Fruit fly (Drosophila melanogaster) whole organism, embryonic: ENCODE data around the gene CG13359.

Experiments used
- Asciz ChIP-seq: fragments of 200-800 bp; sonication (Bioruptor generic); optimal IDR thresholded peaks from 2 replicates; lab custom pipeline; 2017; ENCODE audit warnings: missing biosample characterization, mild to moderate bottlenecking, missing genetic modification characterization, missing genetic modification reagents
- B-H1 ChIP-seq: fragments of 200-800 bp; sonication (Bioruptor generic); IDR thresholded peaks from 3 replicates; pipeline ENCODE4 v1.3.6; 2022; ENCODE audit warnings: missing biosample characterization, missing genetic modification characterization
- BEAF-32 ChIP-seq: fragments of 200-800 bp; sonication (Bioruptor generic); optimal IDR thresholded peaks from 3 replicates; lab custom pipeline; 2017; ENCODE audit warnings: missing biosample characterization, missing genetic modification characterization, mild to moderate bottlenecking, moderate library complexity, missing genetic modification reagents
- CG13624 ChIP-seq: fragments of 200-800 bp; sonication (Bioruptor generic); optimal IDR thresholded peaks from 2 replicates; lab custom pipeline; 2016; ENCODE audit warnings: missing biosample characterization, missing genetic modification characterization
- CG15514 ChIP-seq: fragments of 200-800 bp; sonication (Bioruptor generic); optimal IDR thresholded peaks from 3 replicates; lab custom pipeline; 2017; ENCODE audit warnings: missing biosample characterization, missing genetic modification characterization, mild to moderate bottlenecking, moderate library complexity, missing genetic modification reagents
- CG1603 ChIP-seq: fragments of 200-800 bp; sonication (Bioruptor generic); optimal IDR thresholded peaks from 2 replicates; lab custom pipeline; 2019; ENCODE audit warnings: missing biosample characterization, mild to moderate bottlenecking, missing genetic modification characterization, moderate library complexity
- CG1647 ChIP-seq: fragments of 200-800 bp; sonication (Bioruptor generic); optimal IDR thresholded peaks from 3 replicates; lab custom pipeline; 2016; ENCODE audit warnings: missing biosample characterization, missing genetic modification characterization
- CG18011 ChIP-seq: fragments of 200-800 bp; sonication (Bioruptor generic); optimal IDR thresholded peaks from 2 replicates; lab custom pipeline; 2017; ENCODE audit warnings: missing biosample characterization, missing genetic modification characterization, mild to moderate bottlenecking, moderate library complexity, missing genotype
- CG1832 ChIP-seq: fragments of 200-800 bp; sonication (Bioruptor generic); optimal IDR thresholded peaks from 2 replicates; lab custom pipeline; 2017; ENCODE audit warnings: missing biosample characterization, mild to moderate bottlenecking, missing genetic modification characterization, inconsistent platforms
- CG2116 ChIP-seq: fragments of 200-800 bp; sonication (Bioruptor generic); optimal IDR thresholded peaks from 3 replicates; lab custom pipeline; 2018; ENCODE audit warnings: missing biosample characterization, mild to moderate bottlenecking, missing genetic modification characterization
- CG2678 ChIP-seq: fragments of 200-800 bp; sonication (Bioruptor generic); optimal IDR thresholded peaks from 3 replicates; lab custom pipeline; 2019; ENCODE audit warnings: missing biosample characterization, mild to moderate bottlenecking, missing genetic modification characterization, moderate library complexity
- CG30020 ChIP-seq: fragments of 200-800 bp; optimal IDR thresholded peaks from 2 replicates; lab custom pipeline; 2019; ENCODE audit warnings: missing biosample characterization, mild to moderate bottlenecking, missing genetic modification characterization, moderate library complexity
- CG30431 ChIP-seq: fragments of 200-800 bp; sonication (Bioruptor generic); optimal IDR thresholded peaks from 2 replicates; lab custom pipeline; 2017; ENCODE audit warnings: missing biosample characterization, missing genetic modification characterization
- CG3281 ChIP-seq: fragments of 200-800 bp; sonication (Bioruptor generic); optimal IDR thresholded peaks from 3 replicates; lab custom pipeline; 2017; ENCODE audit warnings: missing biosample characterization, mild to moderate bottlenecking, missing genetic modification characterization
- CG34422 ChIP-seq: fragments of 200-800 bp; sonication (Bioruptor generic); IDR thresholded peaks from 3 replicates; pipeline ENCODE4 v1.3.6; 2022; ENCODE audit warnings: missing biosample characterization, missing genetic modification characterization
- CG4282 ChIP-seq: fragments of 200-800 bp; sonication (Bioruptor generic); optimal IDR thresholded peaks from 2 replicates; lab custom pipeline; 2016; ENCODE audit warnings: missing biosample characterization, missing genetic modification characterization
- CG6813 ChIP-seq: fragments of 200-800 bp; sonication (Bioruptor generic); optimal IDR thresholded peaks from 2 replicates; lab custom pipeline; 2017; ENCODE audit warnings: missing biosample characterization, missing genetic modification characterization, mild to moderate bottlenecking, moderate library complexity, missing genetic modification reagents
- CG7556 ChIP-seq: fragments of 200-800 bp; sonication (Bioruptor generic); optimal IDR thresholded peaks from 2 replicates; lab custom pipeline; 2017; ENCODE audit warnings: missing biosample characterization, mild to moderate bottlenecking, missing genetic modification characterization
- D ChIP-seq, 2 experiments: fragments of 200-800 bp in 1 of 2; fragments of >200 bp in 1 of 2; sonication (Bioruptor generic) in 1 of 2; optimal IDR thresholded peaks; 2 replicates in 1 of 2; 3 replicates in 1 of 2; lab custom pipeline; 2017; ENCODE audit warnings: mild to moderate bottlenecking in 1 of 2, missing biosample characterization in 1 of 2, missing genetic modification characterization in 1 of 2, missing genetic modification reagents in 1 of 2
- Dad ChIP-seq: fragments of 200-800 bp; sonication (Bioruptor generic); optimal IDR thresholded peaks from 3 replicates; lab custom pipeline; 2016; ENCODE audit warnings: missing biosample characterization, missing genetic modification characterization
- Dbx ChIP-seq: fragments of 200-800 bp; sonication (Bioruptor generic); IDR thresholded peaks from 3 replicates; pipeline ENCODE4 v1.3.6; 2022; ENCODE audit warnings: missing biosample characterization, missing genetic modification characterization
- Dek ChIP-seq: fragments of 200-800 bp; sonication (Bioruptor generic); optimal IDR thresholded peaks from 3 replicates; lab custom pipeline; 2019; ENCODE audit warnings: missing biosample characterization, mild to moderate bottlenecking, missing genetic modification characterization, moderate library complexity
- Dref ChIP-seq: fragments of 200-800 bp; sonication (Bioruptor generic); IDR thresholded peaks from 2 replicates; pipeline ENCODE4 v1.3.6; 2022; ENCODE audit warnings: missing biosample characterization, missing genetic modification characterization
- Elba2 ChIP-seq: fragments of 200-800 bp; sonication (Bioruptor generic); optimal IDR thresholded peaks from 3 replicates; lab custom pipeline; 2016; ENCODE audit warnings: missing biosample characterization, missing genetic modification characterization
- Ets97D ChIP-seq: fragments of 200-800 bp; sonication (Bioruptor generic); optimal IDR thresholded peaks from 3 replicates; lab custom pipeline; 2016; ENCODE audit warnings: missing biosample characterization, missing genetic modification characterization
- HLH3B ChIP-seq: fragments of 200-800 bp; sonication (Bioruptor generic); IDR thresholded peaks from 2 replicates; pipeline ENCODE4 v1.3.6; 2022; ENCODE audit warnings: missing biosample characterization, missing genetic modification characterization
- HmgZ ChIP-seq: fragments of 200-800 bp; sonication (Bioruptor generic); optimal IDR thresholded peaks from 2 replicates; lab custom pipeline; 2018; ENCODE audit warnings: missing biosample characterization, mild to moderate bottlenecking, missing genetic modification characterization
- Hmx ChIP-seq: fragments of 200-800 bp; sonication (Bioruptor generic); optimal IDR thresholded peaks from 2 replicates; lab custom pipeline; 2016; ENCODE audit warnings: missing biosample characterization, missing genetic modification characterization
- Lpt ChIP-seq: fragments of >200 bp; optimal IDR thresholded peaks from 2 replicates; lab custom pipeline; 2018; ENCODE audit warnings: missing biosample characterization, missing genetic modification characterization
- MESR4 ChIP-seq: fragments of 200-800 bp; sonication (Bioruptor generic); optimal IDR thresholded peaks from 2 replicates; lab custom pipeline; 2018; ENCODE audit warnings: missing biosample characterization, mild to moderate bottlenecking, missing genetic modification characterization, moderate library complexity
- Med ChIP-seq: fragments of 200-800 bp; sonication (Bioruptor generic); peaks from one replicate; lab custom pipeline; 2016; ENCODE audit warnings: missing biosample characterization, missing genetic modification characterization, mild to moderate bottlenecking, inconsistent platforms, moderate library complexity
- Poxn ChIP-seq: fragments of 200-800 bp; sonication (Bioruptor generic); IDR thresholded peaks from 2 replicates; pipeline ENCODE4 v1.3.6; 2022; ENCODE audit warnings: missing biosample characterization, missing genetic modification characterization
- Rx ChIP-seq: fragments of 200-800 bp; sonication (Bioruptor generic); IDR thresholded peaks from 2 replicates; pipeline ENCODE4 v1.3.6; 2022; ENCODE audit warnings: missing biosample characterization, missing genetic modification characterization
- Side ChIP-seq: fragments of 200-800 bp; sonication (Bioruptor generic); optimal IDR thresholded peaks from 2 replicates; lab custom pipeline; 2016; ENCODE audit warnings: missing biosample characterization, missing genetic modification characterization
- Usf ChIP-seq: fragments of 200-800 bp; sonication (Bioruptor generic); optimal IDR thresholded peaks from 2 replicates; lab custom pipeline; 2017; ENCODE audit warnings: missing genotype, missing biosample characterization, missing genetic modification characterization
- Xbp1 ChIP-seq: fragments of 200-800 bp; sonication (Bioruptor generic); optimal IDR thresholded peaks from 3 replicates; lab custom pipeline; 2016; ENCODE audit warnings: missing biosample characterization, mild to moderate bottlenecking, missing genetic modification characterization
- ash1 ChIP-seq: fragments of 200-800 bp; sonication (Bioruptor generic); optimal IDR thresholded peaks from 2 replicates; lab custom pipeline; 2018; ENCODE audit warnings: missing biosample characterization, mild to moderate bottlenecking, missing genetic modification characterization
- bigmax ChIP-seq: fragments of 200-800 bp; sonication (Bioruptor generic); optimal IDR thresholded peaks from 2 replicates; lab custom pipeline; 2018; ENCODE audit warnings: missing biosample characterization, mild to moderate bottlenecking, missing genetic modification characterization
- caup ChIP-seq: fragments of 200-800 bp; sonication (Bioruptor generic); optimal IDR thresholded peaks from 3 replicates; lab custom pipeline; 2017; ENCODE audit warnings: missing biosample characterization, mild to moderate bottlenecking, missing genetic modification characterization, moderate library complexity; ENCODE audit not compliant: severe bottlenecking
- crp ChIP-seq, 2 experiments: fragments of 200-800 bp; sonication (Bioruptor generic); optimal IDR thresholded peaks; 2 replicates in 1 of 2; 3 replicates in 1 of 2; lab custom pipeline; 2017; ENCODE audit warnings: missing biosample characterization in 2 of 2, missing genetic modification characterization in 2 of 2, mild to moderate bottlenecking in 1 of 2, moderate library complexity in 1 of 2
- disco-r ChIP-seq: fragments of 200-800 bp; sonication (Bioruptor generic); optimal IDR thresholded peaks from 2 replicates; lab custom pipeline; 2016; ENCODE audit warnings: missing biosample characterization, missing genetic modification characterization
- dpn ChIP-seq, 2 experiments: fragments of 200-800 bp; sonication (Bioruptor generic); optimal IDR thresholded peaks; 3 replicates each; lab custom pipeline; 2016; ENCODE audit warnings: missing biosample characterization in 2 of 2, missing genetic modification characterization in 2 of 2
- gfzf ChIP-seq: fragments of 200-800 bp; sonication (Bioruptor generic); optimal IDR thresholded peaks from 2 replicates; lab custom pipeline; 2016; ENCODE audit warnings: missing biosample characterization, mild to moderate bottlenecking, missing genetic modification characterization, moderate library complexity
- nerfin-1 ChIP-seq: fragments of 200-800 bp; sonication (Bioruptor generic); optimal IDR thresholded peaks from 3 replicates; lab custom pipeline; 2019; ENCODE audit warnings: missing biosample characterization, mild to moderate bottlenecking, missing genetic modification characterization, moderate library complexity
- onecut ChIP-seq: fragments of 200-800 bp; sonication (Bioruptor generic); IDR thresholded peaks from 2 replicates; pipeline ENCODE4 v1.3.6; 2022; ENCODE audit warnings: missing biosample characterization, missing genetic modification characterization
- pfk ChIP-seq: fragments of 200-800 bp; sonication (Bioruptor generic); optimal IDR thresholded peaks from 2 replicates; lab custom pipeline; 2018; ENCODE audit warnings: missing biosample characterization, mild to moderate bottlenecking, missing genetic modification characterization, moderate library complexity
- ro ChIP-seq: fragments of 200-800 bp; sonication (Bioruptor generic); IDR thresholded peaks from 2 replicates; pipeline ENCODE4 v1.3.6; 2022; ENCODE audit warnings: missing biosample characterization, missing genetic modification characterization
- sr ChIP-seq: fragments of 200-800 bp; sonication (Bioruptor generic); IDR thresholded peaks from 3 replicates; pipeline ENCODE4 v1.3.6; 2022; ENCODE audit warnings: missing biosample characterization, missing genetic modification characterization
- ssp ChIP-seq: fragments of 200-800 bp; sonication (Bioruptor generic); IDR thresholded peaks from 2 replicates; pipeline ENCODE4 v1.3.6; 2022; ENCODE audit warnings: missing biosample characterization, missing genetic modification characterization
- trem ChIP-seq: fragments of 200-800 bp; optimal IDR thresholded peaks from 3 replicates; lab custom pipeline; 2019; ENCODE audit warnings: missing biosample characterization, mild to moderate bottlenecking, missing genetic modification characterization, moderate library complexity
- wek ChIP-seq: fragments of 200-800 bp; sonication (Bioruptor generic); optimal IDR thresholded peaks from 3 replicates; lab custom pipeline; 2018; ENCODE audit warnings: missing biosample characterization, mild to moderate bottlenecking, missing genetic modification characterization, moderate library complexity

The CG13359 gene

dm6 chrX:805907-806306, 2.6 kb upstream of the CG13359 start, which contains the start of gene Sec22 (continued):
- no peak for TF ChIP-seq Lpt (GFP tag; lab: Kevin White, UChicago)
- no peak for TF ChIP-seq CG2678 (tag; lab: Kevin White, UChicago)
- TF ChIP-seq ro (GFP tag; lab: Robert Waterston, UW) = no peak
- TF ChIP-seq D (optimal IDR thresholded peaks at IDR 0.05; lab: Kevin White, UChicago) = no peak
- TF ChIP-seq D (GFP tag; optimal IDR thresholded peaks at IDR 0.05; lab: Kevin White, UChicago) = no peak
- TF ChIP-seq disco-r (GFP tag; lab: Kevin White, UChicago) = no peak
- TF ChIP-seq Ets97D = peak; percentile 93
- no peak for TF ChIP-seq Hmx (GFP tag; lab: Kevin White, UChicago)
- TF ChIP-seq onecut (GFP tag; lab: Robert Waterston, UW) = no peak
- TF ChIP-seq CG30020 (tag; lab: Kevin White, UChicago) = peak; percentile 21
- TF ChIP-seq CG1647 (GFP tag; lab: Kevin White, UChicago) = no peak
- TF ChIP-seq Dek = no peak
- TF ChIP-seq Elba2 (GFP tag; lab: Kevin White, UChicago) = no peak
- no peak for TF ChIP-seq Usf
- peak; percentile 80 for TF ChIP-seq Med (GFP tag; lab: Kevin White, UChicago)
- no peak for TF ChIP-seq Poxn (GFP tag; lab: Robert Waterston, UW)
- TF ChIP-seq Rx (GFP tag; lab: Robert Waterston, UW) = no peak
- peak; percentile 8 for TF ChIP-seq wek
- peak; percentile 43 for TF ChIP-seq CG15514 (GFP tag; lab: Kevin White, UChicago)
- peak; percentile 74 for TF ChIP-seq gfzf
- TF ChIP-seq HLH3B = no peak
- TF ChIP-seq CG1832 (GFP tag; lab: Kevin White, UChicago) = no peak
- TF ChIP-seq CG34422 (GFP tag; lab: Robert Waterston, UW) = no peak
- TF ChIP-seq CG6813 (GFP tag; lab: Kevin White, UChicago) = peak; percentile 30
- TF ChIP-seq CG18011 (GFP tag; lab: Kevin White, UChicago) = no peak
- no peak for TF ChIP-seq bigmax (GFP tag; lab: Kevin White, UChicago)
- TF ChIP-seq CG3281 (GFP tag; lab: Kevin White, UChicago) = no peak
- peak; percentile 88 for TF ChIP-seq MESR4 (GFP tag; lab: Kevin White, UChicago)
- peak; percentile 7 for TF ChIP-seq caup
- no peak for TF ChIP-seq CG30431 (GFP tag; lab: Kevin White, UChicago)
- TF ChIP-seq Dad (GFP tag; lab: Kevin White, UChicago) = no peak
- TF ChIP-seq Asciz (GFP tag; lab: Kevin White, UChicago) = no peak
- no peak for TF ChIP-seq CG7556
- no peak for TF ChIP-seq crp (GFP tag; optimal IDR thresholded peaks at IDR 0.05; lab: Kevin White, UChicago)
- no peak for TF ChIP-seq Side (GFP tag; lab: Kevin White, UChicago)
- TF ChIP-seq CG4282 (GFP tag; lab: Kevin White, UChicago) = no peak
- TF ChIP-seq CG2116 (GFP tag; lab: Kevin White, UChicago) = peak; percentile 37
- TF ChIP-seq Dbx (GFP tag; lab: Robert Waterston, UW) = no peak
- peak; percentile 60 for TF ChIP-seq pfk (GFP tag; lab: Kevin White, UChicago)
- no peak for TF ChIP-seq ash1 (GFP tag; lab: Kevin White, UChicago)
- no peak for TF ChIP-seq ssp (GFP tag; lab: Robert Waterston, UW)
- TF ChIP-seq nerfin-1 (tag; lab: Kevin White, UChicago) = peak; percentile 4
- TF ChIP-seq sr = no peak
- TF ChIP-seq dpn (GFP tag; optimal IDR thresholded peaks at IDR 0.05; lab: Kevin White, UChicago) = no peak
- peak; percentile 54 for TF ChIP-seq CG1603 (tag; lab: Kevin White, UChicago)
- peak; percentile 9 for TF ChIP-seq trem
- no peak for TF ChIP-seq CG13624 (GFP tag; lab: Kevin White, UChicago)
- TF ChIP-seq HmgZ = peak; percentile 27
- peak; percentile 66 for TF ChIP-seq Xbp1 (GFP tag; lab: Kevin White, UChicago)
- TF ChIP-seq B-H1 (GFP tag; lab: Robert Waterston, UW) = no peak
- peak; percentile 29 for TF ChIP-seq Dref (GFP tag; lab: Robert Waterston, UW)
- TF ChIP-seq BEAF-32 (GFP tag; lab: Kevin White, UChicago) = peak; percentile 31
